Worm (Caenorhabditis elegans) whole organism, L1 larva: ENCODE measurements around the gene C39B10.7.

Experiments
- ama-1 ChIP-seq: fragments of 150-350 bp; optimal IDR thresholded peaks from 2 replicates; lab custom pipeline; 2014
- ets-5 ChIP-seq: fragments of 200-800 bp; sonication (Bioruptor generic); IDR thresholded peaks from 2 replicates; pipeline ENCODE4 v1.3.6; 2022; ENCODE audit warnings: missing genetic modification characterization, missing compliant biosample characterization
- jun-1 ChIP-seq: fragments of 150-350 bp; optimal IDR thresholded peaks from 2 replicates; lab custom pipeline; 2014; ENCODE audit warnings: missing biosample characterization, missing genetic modification reagents, missing genetic modification characterization
- nhr-237 ChIP-seq: fragments of 150-350 bp; optimal IDR thresholded peaks from 2 replicates; lab custom pipeline; 2014; ENCODE audit warnings: missing biosample characterization, missing genetic modification characterization
- nhr-84 ChIP-seq: sonication (generic microtip); optimal IDR thresholded peaks from 2 replicates; lab custom pipeline; 2017; ENCODE audit warnings: missing biosample characterization, missing genetic modification characterization
- unc-62 ChIP-seq: fragments of 150-350 bp; optimal IDR thresholded peaks from 2 replicates; lab custom pipeline; 2014; ENCODE audit warnings: missing biosample characterization, missing genetic modification reagents, missing genetic modification characterization
- ztf-11 ChIP-seq, 2 experiments: sonication (generic microtip); optimal IDR thresholded peaks; 2 replicates each; lab custom pipeline; 2016 to 2017; ENCODE audit warnings: missing genetic modification characterization in 2 of 2, missing biosample characterization in 1 of 2, missing compliant biosample characterization in 1 of 2

ce11 chrX:10443836-10444235, 32.8 kb upstream of the C39B10.7 start, which contains the start of gene C39B10.3:
- TF ChIP-seq nhr-237 (tag; lab: Kevin White, UChicago) = no peak
- TF ChIP-seq nhr-84 (tag; lab: Kevin White, UChicago) = no peak
- TF ChIP-seq unc-62 (GFP tag; lab: Kevin White, UChicago) = no peak
- no peak for TF ChIP-seq ztf-11 (tag; optimal IDR thresholded peaks at IDR 0.05; lab: Kevin White, UChicago)
- no peak for TF ChIP-seq ama-1 (lab: Kevin White, UChicago)
- TF ChIP-seq ets-5 (GFP tag; lab: Robert Waterston, UW) = no peak
- TF ChIP-seq jun-1 = no peak
